Worm (Caenorhabditis elegans) whole organism, L4 larva: Measurements from ENCODE around the gene his-70.

Experiments used
- F10B5.3 ChIP-seq: sonication (generic microtip); optimal IDR thresholded peaks from 2 replicates; lab custom pipeline; 2016; ENCODE audit warnings: mild to moderate bottlenecking, missing genetic modification characterization, missing compliant biosample characterization
- F44E2.7 ChIP-seq: fragments of 200-800 bp; sonication (Bioruptor generic); IDR thresholded peaks from 2 replicates; pipeline ENCODE4 v2.1.2; 2022; ENCODE audit warnings: missing genetic modification characterization, missing compliant biosample characterization
- F49E8.2 ChIP-seq: sonication (generic microtip); optimal IDR thresholded peaks from 2 replicates; lab custom pipeline; 2016; ENCODE audit warnings: missing compliant biosample characterization, mild to moderate bottlenecking, missing genetic modification characterization, borderline replicate concordance
- T20F7.1 ChIP-seq: fragments of 200-800 bp; sonication (Bioruptor generic); optimal IDR thresholded peaks from 2 replicates; lab custom pipeline; 2018; ENCODE audit warnings: mild to moderate bottlenecking, missing genetic modification characterization, missing compliant biosample characterization
- T26A8.4 ChIP-seq: fragments of 200-800 bp; sonication (Bioruptor generic); IDR thresholded peaks from 2 replicates; pipeline ENCODE4 v1.3.6; 2022; ENCODE audit warnings: missing genetic modification characterization, missing compliant biosample characterization
- Y48G9A.11 ChIP-seq: fragments of 200-800 bp; sonication (Bioruptor generic); IDR thresholded peaks from 2 replicates; pipeline ENCODE4 v1.3.6; 2022; ENCODE audit warnings: missing genetic modification reagents, missing genetic modification characterization, missing compliant biosample characterization
- Y75B8A.6 ChIP-seq: fragments of 200-800 bp; sonication (Bioruptor generic); IDR thresholded peaks from 2 replicates; pipeline ENCODE4 v1.3.6; 2022; ENCODE audit warnings: missing genetic modification reagents, missing genetic modification characterization, missing compliant biosample characterization
- ZK337.2 ChIP-seq: fragments of 200-800 bp; sonication (Bioruptor generic); IDR thresholded peaks from 2 replicates; pipeline ENCODE4 v1.3.6; 2022; ENCODE audit warnings: missing genetic modification reagents, missing genetic modification characterization, missing compliant biosample characterization
- ceh-28 ChIP-seq: fragments of 150-350 bp; optimal IDR thresholded peaks from 2 replicates; lab custom pipeline; 2014; ENCODE audit warnings: missing biosample characterization, missing genetic modification reagents, missing genetic modification characterization
- ceh-44 ChIP-seq: fragments of 200-800 bp; sonication (Bioruptor generic); IDR thresholded peaks from 2 replicates; pipeline ENCODE4 v1.3.6; 2022; ENCODE audit warnings: missing genetic modification reagents, missing genetic modification characterization, missing compliant biosample characterization
- ceh-62 ChIP-seq: sonication (generic microtip); optimal IDR thresholded peaks from 2 replicates; lab custom pipeline; 2017; ENCODE audit warnings: missing biosample characterization, missing genetic modification characterization
- ces-1 ChIP-seq: fragments of 150-350 bp; sonication (generic microtip); optimal IDR thresholded peaks from 4 replicates; lab custom pipeline; 2014; ENCODE audit warnings: missing biosample characterization, missing genetic modification reagents, missing genetic modification characterization
- ctbp-1 ChIP-seq: fragments of 200-800 bp; sonication (Bioruptor generic); IDR thresholded peaks from 2 replicates; pipeline ENCODE4 v1.3.6; 2022; ENCODE audit warnings: missing genetic modification reagents, missing genetic modification characterization, missing compliant biosample characterization
- dmd-8 ChIP-seq: fragments of 200-800 bp; sonication (Bioruptor generic); IDR thresholded peaks from 2 replicates; pipeline ENCODE4 v1.3.6; 2022; ENCODE audit warnings: missing genetic modification characterization, missing compliant biosample characterization
- dmd-9 ChIP-seq: fragments of 200-800 bp; sonication (Bioruptor generic); IDR thresholded peaks from 2 replicates; pipeline ENCODE4 v1.3.6; 2022; ENCODE audit warnings: missing genetic modification reagents, missing genetic modification characterization, missing compliant biosample characterization
- dpl-1 ChIP-seq: fragments of 150-350 bp; optimal IDR thresholded peaks from 2 replicates; lab custom pipeline; 2014; ENCODE audit warnings: missing biosample characterization, missing genetic modification reagents, missing genetic modification characterization
- egl-43 ChIP-seq: fragments of 200-800 bp; sonication (Bioruptor generic); IDR thresholded peaks from 2 replicates; pipeline ENCODE4 v1.3.6; 2022; ENCODE audit warnings: missing genetic modification reagents, missing genetic modification characterization, missing compliant biosample characterization
- jun-1 ChIP-seq: fragments of 150-350 bp; optimal IDR thresholded peaks from 2 replicates; lab custom pipeline; 2014; ENCODE audit warnings: missing biosample characterization, missing genetic modification reagents, missing genetic modification characterization
- lim-7 ChIP-seq: fragments of 200-800 bp; sonication (Bioruptor generic); IDR thresholded peaks from 2 replicates; pipeline ENCODE4 v1.3.6; 2022; ENCODE audit warnings: missing genetic modification characterization, missing compliant biosample characterization
- lin-13 ChIP-seq: fragments of 150-350 bp; optimal IDR thresholded peaks from 2 replicates; lab custom pipeline; 2014; ENCODE audit warnings: missing biosample characterization, missing genetic modification reagents, missing genetic modification characterization
- lin-38 ChIP-seq: fragments of 200-800 bp; sonication (Bioruptor generic); IDR thresholded peaks from 2 replicates; pipeline ENCODE4 v1.3.6; 2022; ENCODE audit warnings: missing genetic modification reagents, missing genetic modification characterization, missing compliant biosample characterization
- lsy-2 ChIP-seq, 2 experiments: fragments of 150-350 bp in 1 of 2; sonication (generic microtip) in 1 of 2; optimal IDR thresholded peaks; 2 replicates each; lab custom pipeline; 2014 to 2017; ENCODE audit warnings: missing biosample characterization in 2 of 2, missing genetic modification characterization in 2 of 2
- madf-9 ChIP-seq: fragments of 200-800 bp; sonication (Bioruptor generic); conservative IDR thresholded peaks from 2 replicates; pipeline ENCODE4 v1.3.6; 2022; ENCODE audit warnings: missing genetic modification reagents, missing genetic modification characterization, missing compliant biosample characterization
- mes-2 ChIP-seq: sonication (generic microtip); optimal IDR thresholded peaks from 2 replicates; lab custom pipeline; 2016; ENCODE audit warnings: missing genotype, mild to moderate bottlenecking, missing genetic modification characterization, missing compliant biosample characterization; ENCODE audit not compliant: poor library complexity, severe bottlenecking
- mxl-3 ChIP-seq: fragments of 200-800 bp; sonication (Bioruptor generic); optimal IDR thresholded peaks from 2 replicates; lab custom pipeline; 2018; ENCODE audit warnings: mild to moderate bottlenecking, missing genetic modification characterization, missing compliant biosample characterization
- nhr-11 ChIP-seq: fragments of 150-350 bp; optimal IDR thresholded peaks from 2 replicates; lab custom pipeline; 2014; ENCODE audit warnings: missing biosample characterization, missing genetic modification characterization
- nhr-28 ChIP-seq: fragments of 150-350 bp; optimal IDR thresholded peaks from 2 replicates; lab custom pipeline; 2014; ENCODE audit warnings: missing biosample characterization, missing genetic modification characterization
- nhr-6 ChIP-seq: fragments of 150-350 bp; optimal IDR thresholded peaks from 2 replicates; lab custom pipeline; 2014; ENCODE audit warnings: missing biosample characterization, missing genetic modification characterization
- pha-4 ChIP-seq, 2 experiments: fragments of 150-350 bp in 1 of 2; fragments of 200-800 bp in 1 of 2; sonication (Bioruptor generic) in 1 of 2; IDR thresholded peaks in 1 of 2; optimal IDR thresholded peaks in 1 of 2; 2 replicates each; pipeline versions ENCODE4 v1.3.6 to Lab custom; 2014 to 2022; ENCODE audit warnings: missing genetic modification characterization in 2 of 2, missing genetic modification reagents in 2 of 2, missing biosample characterization in 1 of 2, missing compliant biosample characterization in 1 of 2
- saeg-2 ChIP-seq: fragments of 200-800 bp; sonication (Bioruptor generic); IDR thresholded peaks from 2 replicates; pipeline ENCODE4 v1.3.6; 2022; ENCODE audit warnings: missing genetic modification reagents, missing genetic modification characterization, missing compliant biosample characterization
- set-16 ChIP-seq: fragments of 200-800 bp; sonication (Bioruptor generic); IDR thresholded peaks from 2 replicates; pipeline ENCODE4 v1.3.6; 2022; ENCODE audit warnings: missing genetic modification reagents, missing genetic modification characterization, missing compliant biosample characterization
- skn-1 ChIP-seq: fragments of 150-350 bp; optimal IDR thresholded peaks from 2 replicates; lab custom pipeline; 2014; ENCODE audit warnings: missing biosample characterization, missing genetic modification characterization
- snpc-4 ChIP-seq: fragments of 150-350 bp; optimal IDR thresholded peaks from 2 replicates; lab custom pipeline; 2014; ENCODE audit warnings: missing biosample characterization, missing genetic modification characterization
- unc-130 ChIP-seq: sonication (generic microtip); optimal IDR thresholded peaks from 2 replicates; lab custom pipeline; 2016; ENCODE audit warnings: missing genetic modification reagents, missing genetic modification characterization, missing compliant biosample characterization
- unc-62 ChIP-seq, 3 experiments: fragments of 150-350 bp in 1 of 3; sonication (generic microtip); optimal IDR thresholded peaks in 2 of 3; peaks in 1 of 3; 1 replicate in 1 of 3; 2 replicates in 2 of 3; lab custom pipeline; 2014 to 2017; ENCODE audit warnings: missing biosample characterization in 3 of 3, missing genetic modification characterization in 3 of 3, missing genetic modification reagents in 3 of 3, missing genotype in 1 of 3

The his-70 gene

DNA sequence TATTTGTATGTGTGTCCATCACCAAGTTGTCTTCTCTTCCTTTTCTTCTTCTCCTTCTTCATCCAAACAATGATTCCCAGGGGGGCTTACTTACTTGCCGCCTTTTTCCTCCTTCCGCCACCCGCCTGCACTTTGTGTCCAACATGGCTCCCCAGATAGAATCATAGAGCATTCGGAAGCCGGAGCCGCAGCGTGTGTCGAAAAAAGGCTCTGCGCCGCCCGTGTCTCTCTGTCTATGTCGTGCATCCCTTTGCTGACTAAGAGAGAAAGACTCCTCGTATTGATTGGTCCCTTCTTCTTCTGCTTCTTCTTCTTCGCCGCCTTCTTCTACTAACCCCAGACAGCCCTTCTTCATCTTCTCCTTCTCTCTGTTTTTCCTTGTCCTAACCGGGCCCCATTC is 3.8 kb upstream of the his-70 start (continued):
- no peak for TF ChIP-seq skn-1 (tag; lab: Kevin White, UChicago)
- peak; percentile 46 to 48 for TF ChIP-seq lsy-2 (tag; optimal IDR thresholded peaks at IDR 0.05; lab: Kevin White, UChicago)
- TF ChIP-seq pha-4 (GFP tag; IDR thresholded peaks at IDR 0.05; lab: Robert Waterston, UW): no peak
- TF ChIP-seq pha-4 (tag; optimal IDR thresholded peaks at IDR 0.05; lab: Kevin White, UChicago): no peak
- TF ChIP-seq, all 104 proteins: peak for 16

DNA sequence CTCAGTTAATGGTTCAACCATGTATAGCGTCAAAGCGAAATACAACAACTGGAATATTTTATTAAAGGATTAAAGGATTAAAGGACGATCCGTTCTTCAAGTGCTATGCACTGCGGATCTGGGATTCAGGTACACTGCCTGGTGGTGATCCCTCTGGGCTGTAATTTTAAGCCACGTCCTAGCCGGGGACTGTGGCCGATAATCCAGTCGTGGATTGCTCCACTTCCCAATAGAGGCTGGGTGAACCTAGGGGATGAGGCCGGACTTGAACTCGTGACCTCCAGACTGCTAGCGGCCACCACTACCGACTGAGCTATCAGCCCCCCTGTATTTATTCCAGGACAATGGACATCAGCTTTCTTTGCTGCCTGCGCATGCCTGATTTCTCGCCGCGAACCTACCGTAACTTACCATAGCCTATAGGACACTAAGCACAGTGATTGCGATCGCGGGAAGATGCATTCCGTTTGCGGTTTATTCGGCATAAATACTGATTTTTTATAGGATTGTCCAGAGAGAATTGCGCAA is 1.0 kb upstream of the his-70 start:
- TF ChIP-seq lin-38: peak; percentile 39
- TF ChIP-seq egl-43 (GFP tag; lab: Robert Waterston, UW): 0 out of 2 replicates have a peak, but pooled peaks have one; percentile 34
- 0 out of 2 replicates have a peak, but pooled peaks have one; percentile 63 for TF ChIP-seq dmd-8 (GFP tag; lab: Robert Waterston, UW)
- peak; percentile 61; the same call in 1 of the 2 replicates for TF ChIP-seq lim-7 (GFP tag; lab: Robert Waterston, UW)
- TF ChIP-seq Y48G9A.11: peak; percentile 40; the same call in 1 of the 2 replicates
- TF ChIP-seq set-16 (GFP tag; lab: Robert Waterston, UW): peak; percentile 52

- 0 out of 2 replicates have a peak, but pooled peaks have one; percentile 17 for TF ChIP-seq madf-9 (GFP tag; lab: Robert Waterston, UW)
- no peak for TF ChIP-seq F44E2.7
- TF ChIP-seq, all 104 proteins: peak for 1
Observed at ce11 chrIII:4058643-4059042, 1.3 kb downstream of the his-70 start, which contains the start of gene his-69. his-69 (minus strand) TSS chrIII:4058743.

- TF ChIP-seq T20F7.1 (GFP tag; lab: Kevin White, UChicago): no peak
- TF ChIP-seq jun-1: no peak
- no peak for TF ChIP-seq Y75B8A.6
- peak; percentile 26 for TF ChIP-seq nhr-6 (tag; lab: Kevin White, UChicago)
- peak; percentile 80 for TF ChIP-seq dpl-1 (GFP tag; lab: Kevin White, UChicago)
- no peak for TF ChIP-seq lin-13 (GFP tag; lab: Kevin White, UChicago)
- no peak for TF ChIP-seq F44E2.7
- no peak for TF ChIP-seq saeg-2 (GFP tag; lab: Robert Waterston, UW)
- no peak for TF ChIP-seq ceh-44 (GFP tag; lab: Robert Waterston, UW)
- peak in 1 of 2 experiments; percentile 53 for TF ChIP-seq lsy-2 (tag; optimal IDR thresholded peaks at IDR 0.05; lab: Kevin White, UChicago)
- no peak for TF ChIP-seq ces-1
- no peak for TF ChIP-seq ceh-28 (tag; lab: Kevin White, UChicago)
- TF ChIP-seq ctbp-1 (GFP tag; lab: Robert Waterston, UW): no peak
- TF ChIP-seq skn-1 (tag; lab: Kevin White, UChicago): no peak
- TF ChIP-seq F10B5.3 (tag; lab: Kevin White, UChicago): no peak
- no peak for TF ChIP-seq egl-43 (GFP tag; lab: Robert Waterston, UW)
- no peak for TF ChIP-seq nhr-28 (tag; lab: Kevin White, UChicago)
- no peak for TF ChIP-seq snpc-4 (tag; lab: Kevin White, UChicago)
- TF ChIP-seq T26A8.4 (GFP tag; lab: Robert Waterston, UW): no peak
- no peak for TF ChIP-seq nhr-11
- no peak for TF ChIP-seq dmd-9 (GFP tag; lab: Robert Waterston, UW)
- TF ChIP-seq ceh-62 (tag; lab: Kevin White, UChicago): no peak
- TF ChIP-seq unc-130 (GFP tag; lab: Kevin White, UChicago): no peak
- peak in 1 of 2 experiments; percentile 14 for TF ChIP-seq unc-62 (GFP tag; optimal IDR thresholded peaks at IDR 0.05 in 1 of 2; lab: Kevin White, UChicago)
- TF ChIP-seq unc-62 (tag; optimal IDR thresholded peaks at IDR 0.05; lab: Kevin White, UChicago): no peak
- TF ChIP-seq F49E8.2 (tag; lab: Kevin White, UChicago): no peak
- no peak for TF ChIP-seq madf-9 (GFP tag; lab: Robert Waterston, UW)
- peak; percentile 88 for TF ChIP-seq lin-38
- no peak for TF ChIP-seq ZK337.2
- TF ChIP-seq mxl-3: no peak
- TF ChIP-seq mes-2 (tag; lab: Kevin White, UChicago): peak; percentile 49
Observed at ce11 chrIII:4057894-4058293, 2.0 kb downstream of the his-70 start, which contains the start of gene rcq-5. rcq-5 (minus strand) TSS chrIII:4057976.
